Worm (Caenorhabditis elegans) whole organism, mixed stage, embryonic: ENCODE data around the gene irld-4.

Experiments
- hlh-1 ChIP-seq: fragments of 150-350 bp; optimal IDR thresholded peaks from 2 replicates; lab custom pipeline; 2014; ENCODE audit warnings: missing biosample characterization, missing genetic modification reagents, missing genetic modification characterization
- ztf-11 ChIP-seq: fragments of 150-350 bp; optimal IDR thresholded peaks from 2 replicates; lab custom pipeline; 2014; ENCODE audit warnings: missing biosample characterization, missing genetic modification characterization

DNA sequence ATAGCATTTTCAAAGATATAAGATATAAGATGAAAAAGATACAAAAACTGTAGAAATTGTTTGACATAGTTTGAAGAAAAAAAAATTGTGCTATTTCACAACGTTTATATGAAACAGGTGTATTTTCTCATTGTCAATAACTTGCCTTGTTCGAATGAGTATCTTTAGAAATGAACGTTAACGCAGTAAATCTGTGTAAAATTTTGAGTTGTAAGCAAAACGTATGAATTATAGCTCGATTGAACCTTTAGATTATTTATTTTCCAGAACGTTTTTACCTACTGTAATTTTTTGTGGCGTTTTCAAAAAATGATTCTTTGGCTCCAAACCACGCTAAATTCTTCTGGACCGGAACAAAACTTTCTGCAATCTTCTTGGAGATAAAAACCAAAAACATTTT is 1.2 kb upstream of the irld-4 start:
- TF ChIP-seq ztf-11 (tag; lab: Kevin White, UChicago) (no peak), hlh-1 (tag; lab: Kevin White, UChicago) (no peak)
